Worm (Caenorhabditis elegans): ENCODE measurements around the gene Y62H9A.4.

Y62H9A.4 gene

DNA sequence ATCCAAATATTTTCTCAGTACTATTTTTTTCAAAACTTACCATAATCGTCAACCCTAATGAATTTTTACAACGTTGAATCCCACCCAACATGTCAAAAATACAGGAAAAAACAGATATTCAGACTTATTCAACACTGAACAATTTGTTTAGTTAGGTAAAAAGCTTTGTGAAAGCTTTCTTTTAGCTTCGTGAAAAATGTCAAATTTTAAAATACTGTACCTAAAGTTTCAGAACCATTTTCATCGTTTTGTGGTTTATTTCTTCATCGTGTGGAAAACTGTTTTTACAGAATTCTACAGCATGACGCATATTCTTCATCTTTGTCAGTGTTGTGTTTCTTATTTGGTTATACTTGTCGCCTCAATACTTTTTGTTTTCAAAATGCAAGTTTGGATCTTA, 29.4 kb upstream of the Y62H9A.4 start, which contains the start of gene F54F7.14:
Gene F54F7.14 (plus strand): TSS at position 301 of the 400 bp plus-strand sequence.
- no peak for TF ChIP-seq elt-1 (tag; optimal IDR thresholded peaks at IDR 0.05; ENCODE audit: borderline replicate concordance, insufficient read depth)
- no peak for TF ChIP-seq ham-2 (GFP tag; optimal IDR thresholded peaks at IDR 0.05)
- no peak for TF ChIP-seq blmp-1 (tag; optimal IDR thresholded peaks at IDR 0.05)

- TF ChIP-seq pha-4 (tag; optimal IDR thresholded peaks at IDR 0.05) = no peak
- no peak for TF ChIP-seq elt-3 (tag; optimal IDR thresholded peaks at IDR 0.05)
- no peak for TF ChIP-seq ham-2 (GFP tag; optimal IDR thresholded peaks at IDR 0.05)
- TF ChIP-seq elt-1 (tag; optimal IDR thresholded peaks at IDR 0.05; ENCODE audit: borderline replicate concordance, insufficient read depth) = no peak
- no peak for TF ChIP-seq bed-3 (GFP tag; optimal IDR thresholded peaks at IDR 0.05)
- no peak for TF ChIP-seq snpc-4 (tag; optimal IDR thresholded peaks at IDR 0.05)
- TF ChIP-seq tbx-8 (GFP tag; optimal IDR thresholded peaks at IDR 0.05) = no peak
- no peak for TF ChIP-seq ceh-83 (GFP tag; optimal IDR thresholded peaks at IDR 0.05)
- no peak for TF ChIP-seq ceh-39 (tag; optimal IDR thresholded peaks at IDR 0.05)
- TF ChIP-seq nhr-12 (tag; optimal IDR thresholded peaks at IDR 0.05) = no peak
- TF ChIP-seq hlh-1 (tag; optimal IDR thresholded peaks at IDR 0.05) = no peak
- no peak for TF ChIP-seq ztf-11 (tag; optimal IDR thresholded peaks at IDR 0.05)
Measured at ce11 chrX:11852494-11852893, 27.4 kb upstream of the Y62H9A.4 start, which contains the start of gene xtr-1. TSS of gene xtr-1 (plus strand) at chrX:11852794.

- TF ChIP-seq lin-13 (tag; optimal IDR thresholded peaks at IDR 0.05) (no peak), ceh-43 (GFP tag; optimal IDR thresholded peaks at IDR 0.05) (no peak), ham-2 (GFP tag; optimal IDR thresholded peaks at IDR 0.05) (no peak), ceh-39 (tag; optimal IDR thresholded peaks at IDR 0.05) (no peak), nhr-237 (tag; optimal IDR thresholded peaks at IDR 0.05) (no peak), blmp-1 (tag; optimal IDR thresholded peaks at IDR 0.05) (no peak), mab-5 (tag; optimal IDR thresholded peaks at IDR 0.05) (no peak), bed-3 (GFP tag; optimal IDR thresholded peaks at IDR 0.05) (no peak), nhr-2 (tag; optimal IDR thresholded peaks at IDR 0.05) (no peak), snpc-4 (tag; optimal IDR thresholded peaks at IDR 0.05) (no peak), nhr-28 (tag; optimal IDR thresholded peaks at IDR 0.05) (no peak), zip-8 (tag; optimal IDR thresholded peaks at IDR 0.05) (no peak)
Measured at ce11 chrX:11854432-11854831, 25.5 kb upstream of the Y62H9A.4 start.

DNA sequence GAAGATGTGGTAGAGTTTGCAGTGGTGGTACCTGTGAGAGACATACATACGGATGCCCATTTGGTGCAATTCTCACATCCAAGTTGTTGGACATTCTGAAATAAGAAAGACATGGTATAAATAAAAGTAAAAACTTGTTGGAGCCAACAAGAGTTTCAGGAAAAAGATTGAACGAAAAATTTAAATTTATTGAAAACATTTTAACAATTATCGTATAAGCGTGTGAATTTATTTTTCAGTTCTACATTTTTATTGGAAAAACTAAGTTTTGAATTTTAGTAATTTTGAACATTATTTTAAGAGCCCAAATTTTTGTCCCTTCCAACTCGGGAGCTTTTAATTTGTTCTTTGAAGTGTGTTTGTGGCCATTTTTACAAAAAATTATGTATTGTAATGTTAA, 25.0 kb upstream of the Y62H9A.4 start, which contains the start of gene F54F7.8:
Gene F54F7.8 (minus strand): TSS at position 101 of the 400 bp plus-strand sequence.
- TF ChIP-seq nhr-12 (tag; optimal IDR thresholded peaks at IDR 0.05) (no peak), zip-8 (tag; optimal IDR thresholded peaks at IDR 0.05) (no peak), ceh-43 (GFP tag; optimal IDR thresholded peaks at IDR 0.05) (no peak), pha-4 (tag; optimal IDR thresholded peaks at IDR 0.05) (no peak), flh-1 (GFP tag; optimal IDR thresholded peaks at IDR 0.05) (no peak), elt-3 (tag; optimal IDR thresholded peaks at IDR 0.05) (no peak), ztf-11 (tag; optimal IDR thresholded peaks at IDR 0.05) (no peak), nhr-28 (tag; optimal IDR thresholded peaks at IDR 0.05) (no peak), ces-1 (GFP tag; optimal IDR thresholded peaks at IDR 0.05) (no peak), sem-2 (GFP tag; optimal IDR thresholded peaks at IDR 0.05) (no peak), mep-1 (tag; optimal IDR thresholded peaks at IDR 0.05) (no peak), nhr-237 (tag; optimal IDR thresholded peaks at IDR 0.05) (no peak), lin-32 (GFP tag; optimal IDR thresholded peaks at IDR 0.05) (no peak), M03D4.4 (tag; optimal IDR thresholded peaks at IDR 0.05) (no peak), snpc-4 (tag; optimal IDR thresholded peaks at IDR 0.05) (no peak), unc-62 (GFP tag; optimal IDR thresholded peaks at IDR 0.05) (no peak), ham-2 (GFP tag; optimal IDR thresholded peaks at IDR 0.05) (no peak), sptf-1 (tag; optimal IDR thresholded peaks at IDR 0.05) (no peak), elt-1 (tag; optimal IDR thresholded peaks at IDR 0.05; ENCODE audit: borderline replicate concordance, insufficient read depth) (no peak), mls-2 (tag; optimal IDR thresholded peaks at IDR 0.05) (no peak)

- TF ChIP-seq drap-1 (GFP tag; optimal IDR thresholded peaks at IDR 0.05) (no peak), unc-62 (GFP tag; optimal IDR thresholded peaks at IDR 0.05) (no peak), pha-4 (tag; optimal IDR thresholded peaks at IDR 0.05) (no peak), ceh-43 (GFP tag; optimal IDR thresholded peaks at IDR 0.05) (no peak)
Measured at ce11 chrX:11856214-11856613, 23.7 kb upstream of the Y62H9A.4 start.

- TF ChIP-seq zip-8 (tag; optimal IDR thresholded peaks at IDR 0.05) (no peak), nhr-28 (tag; optimal IDR thresholded peaks at IDR 0.05) (no peak), cnd-1 (tag; optimal IDR thresholded peaks at IDR 0.05) (no peak), M03D4.4 (tag; optimal IDR thresholded peaks at IDR 0.05) (no peak), unc-39 (tag; optimal IDR thresholded peaks at IDR 0.05) (no peak), nhr-76 (tag; optimal IDR thresholded peaks at IDR 0.05) (no peak), nhr-2 (tag; optimal IDR thresholded peaks at IDR 0.05) (no peak), ceh-39 (tag; optimal IDR thresholded peaks at IDR 0.05) (no peak), elt-1 (tag; optimal IDR thresholded peaks at IDR 0.05; ENCODE audit: borderline replicate concordance, insufficient read depth) (no peak), ztf-11 (tag; optimal IDR thresholded peaks at IDR 0.05) (no peak), ham-2 (GFP tag; optimal IDR thresholded peaks at IDR 0.05) (no peak), bed-3 (GFP tag; optimal IDR thresholded peaks at IDR 0.05) (no peak), blmp-1 (tag; optimal IDR thresholded peaks at IDR 0.05) (no peak), unc-120 (tag; optimal IDR thresholded peaks at IDR 0.05; ENCODE audit: poor library complexity, severe bottlenecking) (no peak), lin-32 (GFP tag; optimal IDR thresholded peaks at IDR 0.05) (no peak), nhr-237 (tag; optimal IDR thresholded peaks at IDR 0.05) (no peak), ceh-83 (GFP tag; optimal IDR thresholded peaks at IDR 0.05) (no peak), snpc-4 (tag; optimal IDR thresholded peaks at IDR 0.05) (no peak), tbx-8 (GFP tag; optimal IDR thresholded peaks at IDR 0.05) (no peak), pha-4 (tag; optimal IDR thresholded peaks at IDR 0.05) (no peak)
Measured at ce11 chrX:11857178-11857577, 22.7 kb upstream of the Y62H9A.4 start, which contains the start of gene mes-1. TSS of gene mes-1 (plus strand) at chrX:11857478.

All from whole organism, mixed stage, embryonic.